Worm (Caenorhabditis elegans): ENCODE results near the gene srh-231.

srh-231 gene

DNA sequence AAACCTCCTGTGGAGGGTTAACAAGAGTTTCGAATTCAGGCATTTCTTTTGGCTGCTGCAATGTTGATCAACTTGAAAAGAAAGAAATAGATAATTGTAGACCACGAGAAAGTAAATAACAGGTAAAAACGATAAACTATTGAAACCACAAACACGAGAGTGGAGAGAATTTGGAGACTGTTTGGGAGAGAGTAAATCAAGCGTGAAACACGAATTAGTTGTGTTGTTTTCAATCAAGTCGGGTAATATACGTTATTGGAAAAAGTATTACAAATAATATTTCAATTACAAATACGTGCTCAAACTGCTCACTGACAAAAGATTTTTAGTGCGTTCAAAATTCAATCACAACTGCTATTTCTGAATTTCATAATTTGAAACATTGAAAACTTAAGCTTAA, 29.0 kb upstream of the srh-231 start, which contains the start of gene C03G6.17:
TSS of gene C03G6.17 (minus strand) at position 101 of the 400 bp plus-strand sequence.
- TF ChIP-seq fkh-10 (GFP tag; optimal IDR thresholded peaks at IDR 0.05) (no peak), aha-1 (tag) (peak; percentile 22)

DNA sequence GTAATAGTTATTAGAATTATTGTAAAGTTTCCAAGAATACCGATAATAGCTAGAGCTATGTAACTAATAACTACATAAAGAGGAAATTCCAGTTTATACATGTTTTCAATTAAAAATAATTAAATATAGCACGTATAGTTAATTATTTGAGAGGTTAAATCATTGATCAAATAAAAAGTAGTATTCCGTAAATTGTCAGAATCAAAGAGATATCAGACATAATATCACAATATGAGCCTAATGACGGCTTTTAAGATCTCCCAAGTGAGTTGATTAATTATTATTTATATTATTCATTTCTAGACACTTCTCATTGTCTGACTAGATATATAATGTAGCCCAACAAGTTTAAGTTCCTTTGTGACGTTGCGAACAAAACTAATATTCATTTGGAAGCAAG, 27.3 kb upstream of the srh-231 start, which contains the start of gene srsx-24:
TSS of gene srsx-24 (minus strand) at position 101 of the 400 bp plus-strand sequence.
- no peak for TF ChIP-seq jun-1 (tag; optimal IDR thresholded peaks at IDR 0.05)

DNA sequence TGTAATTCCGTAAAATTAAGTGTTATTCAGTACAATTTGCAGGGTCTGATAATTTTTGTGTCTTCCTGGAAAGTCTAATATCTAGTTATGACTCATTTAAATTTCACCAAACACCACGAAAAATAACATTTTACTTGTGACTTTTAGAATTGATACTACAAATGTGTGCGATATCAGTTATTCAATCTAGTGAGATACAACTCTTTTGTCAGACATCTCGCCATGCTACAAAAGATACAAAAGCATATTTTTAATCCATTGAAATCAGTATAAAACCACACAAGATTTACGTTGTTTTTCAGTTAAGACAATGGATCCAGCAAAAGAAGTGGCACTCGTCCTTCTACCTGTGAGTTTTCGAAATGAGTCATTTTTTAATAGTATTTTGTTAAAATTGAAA, 22.1 kb upstream of the srh-231 start, which contains the start of gene srx-56:
TSS of gene srx-56 (plus strand) at position 301 of the 400 bp plus-strand sequence.
- TF ChIP-seq tra-1 (GFP tag; IDR thresholded peaks at IDR 0.05) = no peak
- peak in 1 of 2 experiments; percentile 20 for TF ChIP-seq unc-62 (GFP tag; optimal IDR thresholded peaks at IDR 0.05 in 1 of 2)
- no peak for TF ChIP-seq unc-62 (tag; optimal IDR thresholded peaks at IDR 0.05)

DNA sequence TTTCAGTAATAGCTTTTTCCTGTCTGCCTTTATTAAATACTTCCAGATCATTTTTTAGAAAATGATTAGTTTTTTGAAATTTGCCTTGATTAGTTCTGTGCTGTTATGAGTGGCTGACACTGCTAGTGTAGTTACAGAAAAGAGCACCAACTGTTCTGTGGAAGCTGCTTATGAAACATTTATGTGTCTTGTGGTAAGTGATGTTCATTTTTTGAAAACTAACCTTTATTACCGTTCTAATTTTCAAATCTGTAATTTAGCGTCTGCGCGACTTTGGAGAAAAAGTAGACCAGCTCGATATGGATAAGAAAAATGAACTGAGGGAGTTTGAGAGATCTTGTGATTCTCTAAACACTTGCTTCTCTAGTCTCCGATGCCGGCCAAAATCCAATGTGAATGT, 17.5 kb upstream of the srh-231 start, which contains the start of gene srj-14:
TSS of gene srj-14 (plus strand) at position 131 of the 400 bp plus-strand sequence.
- no peak for TF ChIP-seq hif-1 (tag; optimal IDR thresholded peaks at IDR 0.05)
- TF ChIP-seq unc-62 (GFP tag; optimal IDR thresholded peaks at IDR 0.05 in 1 of 2) = peak in 1 of 2 experiments; percentile 93
- no peak for TF ChIP-seq unc-62 (tag; optimal IDR thresholded peaks at IDR 0.05)
- TF ChIP-seq zfp-2 (tag; optimal IDR thresholded peaks at IDR 0.05) = no peak
- no peak for TF ChIP-seq daf-8 (GFP tag; IDR thresholded peaks at IDR 0.05)
- no peak for TF ChIP-seq nhr-237 (tag; optimal IDR thresholded peaks at IDR 0.05)
- TF ChIP-seq ceh-32 (tag; optimal IDR thresholded peaks at IDR 0.05; ENCODE audit: poor library complexity) = no peak
- no peak for TF ChIP-seq lir-3 (tag; optimal IDR thresholded peaks at IDR 0.05)

DNA sequence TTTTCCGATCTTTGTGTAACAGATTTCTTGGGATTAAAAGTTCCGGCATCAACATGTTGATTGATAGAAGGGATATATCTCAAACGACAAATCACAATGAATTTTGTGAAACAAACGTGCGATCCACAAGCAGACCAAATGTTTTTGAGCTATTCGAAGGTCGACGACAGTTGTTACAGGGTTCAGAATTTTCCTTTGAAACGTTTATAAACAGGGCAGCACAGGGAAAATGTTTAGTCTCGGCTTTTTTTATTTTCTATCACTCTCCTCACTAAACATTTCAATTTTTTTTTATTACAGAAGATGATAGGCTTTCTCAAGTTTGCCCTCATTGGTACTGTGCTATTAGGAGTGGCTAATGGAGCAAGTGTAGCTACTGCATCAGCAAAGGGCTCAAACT, 12.9 kb upstream of the srh-231 start, which contains the start of gene exc-13:
TSS of gene exc-13 (plus strand) at position 301 of the 400 bp plus-strand sequence.
- TF ChIP-seq daf-16 (GFP tag; optimal IDR thresholded peaks at IDR 0.05) = peak in 1 of 2 experiments; percentile 90
- no peak for TF ChIP-seq daf-16 (tag; optimal IDR thresholded peaks at IDR 0.05)
- no peak for TF ChIP-seq ceh-32 (tag; optimal IDR thresholded peaks at IDR 0.05; ENCODE audit: poor library complexity)

DNA sequence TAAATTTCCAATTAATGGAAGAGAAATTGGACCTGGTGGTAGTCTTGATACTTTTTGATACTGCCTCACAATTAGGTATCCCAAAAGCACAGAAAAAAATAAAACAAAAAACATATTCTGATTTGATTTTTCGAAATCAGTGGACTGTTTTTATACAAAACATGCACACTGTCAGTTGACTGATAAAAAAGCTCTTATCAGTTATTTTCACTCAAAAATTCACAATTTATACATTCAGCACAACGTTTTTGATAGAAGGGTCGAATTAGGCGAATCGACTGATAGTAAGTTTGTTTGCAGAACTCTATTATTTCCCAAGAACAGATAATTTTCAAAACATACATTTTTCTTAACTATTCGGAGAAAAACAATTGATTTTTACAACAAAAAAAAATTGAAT, 12.0 kb upstream of the srh-231 start, which contains the start of gene cyp-35A2:
TSS of gene cyp-35A2 (minus strand) at position 124 of the 400 bp plus-strand sequence.
- no peak for TF ChIP-seq ceh-44 (GFP tag; IDR thresholded peaks at IDR 0.05)
- peak; percentile 52 for TF ChIP-seq pqm-1 (tag; optimal IDR thresholded peaks at IDR 0.05)
- TF ChIP-seq tag-97 (GFP tag; IDR thresholded peaks at IDR 0.05) = no peak
- TF ChIP-seq dmd-6 (GFP tag; IDR thresholded peaks at IDR 0.05) = peak; percentile 57; the same call in 1 of the 2 replicates
- peak; percentile 71 for TF ChIP-seq nhr-28 (tag; optimal IDR thresholded peaks at IDR 0.05)
- peak; percentile 53 for TF ChIP-seq hlh-11 (tag; optimal IDR thresholded peaks at IDR 0.05)
- TF ChIP-seq daf-16 (GFP tag; optimal IDR thresholded peaks at IDR 0.05) = no peak
- TF ChIP-seq daf-16 (tag; optimal IDR thresholded peaks at IDR 0.05) = peak; percentile 91

DNA sequence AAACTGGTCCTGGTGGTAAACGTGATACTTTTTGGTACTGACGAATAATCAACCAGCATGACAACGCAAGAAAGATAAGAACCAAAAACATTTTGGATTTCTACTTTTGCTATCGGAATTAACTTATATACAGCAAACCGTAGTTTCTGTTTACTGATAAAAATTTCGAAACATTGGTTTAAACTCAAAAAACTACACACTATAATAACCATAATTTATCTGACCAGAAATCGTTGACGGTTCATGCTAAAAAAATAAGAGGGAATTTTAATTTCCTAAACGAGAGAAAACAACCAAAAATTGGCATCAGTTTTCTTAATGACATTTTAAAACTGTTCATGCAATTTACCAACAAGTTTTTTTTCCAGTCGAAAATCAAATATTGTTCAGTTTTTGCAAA, 9.6 kb upstream of the srh-231 start, which contains the start of gene cyp-35A1:
TSS of gene cyp-35A1 (minus strand) at position 101 of the 400 bp plus-strand sequence.
- TF ChIP-seq nhr-48 (tag; optimal IDR thresholded peaks at IDR 0.05) (no peak), hlh-30 (tag; optimal IDR thresholded peaks at IDR 0.05; ENCODE audit: insufficient read depth) (no peak), ztf-11 (tag; optimal IDR thresholded peaks at IDR 0.05) (no peak), madf-9 (GFP tag; conservative IDR thresholded peaks at IDR 0.05) (no peak), nhr-76 (tag; optimal IDR thresholded peaks at IDR 0.05) (no peak), attf-4 (tag; optimal IDR thresholded peaks at IDR 0.05) (no peak), egl-43 (GFP tag; IDR thresholded peaks at IDR 0.05) (no peak), R02D3.7 (tag; optimal IDR thresholded peaks at IDR 0.05) (no peak), gei-8 (GFP tag; optimal IDR thresholded peaks at IDR 0.05) (no peak), Y105C5A.15 (GFP tag; IDR thresholded peaks at IDR 0.05) (no peak), aly-2 (tag; optimal IDR thresholded peaks at IDR 0.05) (no peak), daf-8 (GFP tag; IDR thresholded peaks at IDR 0.05) (no peak), madf-5 (GFP tag; IDR thresholded peaks at IDR 0.05) (no peak)
